Fruit fly (Drosophila melanogaster): ENCODE results near the gene psidin.

psidin gene

DNA sequence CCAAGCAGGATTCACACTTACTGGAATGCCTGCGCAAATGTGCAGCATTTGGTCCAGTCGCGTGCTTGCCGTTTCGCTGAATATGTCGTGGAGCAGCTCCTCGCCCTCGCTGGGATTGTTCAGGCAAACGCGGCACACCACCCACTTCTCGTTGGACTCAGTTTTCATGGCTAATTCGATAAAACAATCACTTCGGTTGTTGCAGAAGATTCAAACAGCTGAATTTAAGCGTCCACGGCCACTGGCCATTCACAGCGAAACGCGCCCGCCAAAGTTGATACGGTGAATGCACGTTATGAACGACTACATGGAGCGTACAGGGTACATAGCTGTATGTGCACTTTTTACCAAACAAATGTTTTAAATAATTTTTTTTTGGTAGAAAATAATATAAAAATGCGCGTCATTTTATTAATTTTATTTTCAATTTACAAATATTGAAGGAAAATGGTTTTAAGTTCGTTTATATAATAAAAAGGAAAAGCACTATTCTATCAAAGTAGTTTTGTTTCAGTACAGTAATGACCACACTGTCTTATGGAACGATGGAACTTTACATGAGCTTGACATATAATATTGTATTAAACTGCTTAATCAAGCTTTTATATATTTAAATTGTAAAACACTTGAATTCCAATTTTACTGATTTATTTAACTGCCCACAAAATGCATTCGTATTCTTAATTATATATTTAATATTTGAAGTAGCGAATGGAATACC is 9.7 kb downstream of the psidin start, which contains the start of gene trem (continued):
- TF ChIP-seq CG8765 (GFP tag; IDR thresholded peaks at IDR 0.05) (peak; percentile 61), bab2 (GFP tag; optimal IDR thresholded peaks at IDR 0.05) (peak; percentile 1), Sox100B (GFP tag; optimal IDR thresholded peaks at IDR 0.05) (no peak), GATAe (GFP tag; conservative IDR thresholded peaks at IDR 0.05) (peak; percentile 59; the same call in 1 of the 2 replicates), CG34224 (GFP tag; IDR thresholded peaks at IDR 0.05; ENCODE audit: partially characterized antibody) (no peak), CG7745 (tag; optimal IDR thresholded peaks at IDR 0.05) (no peak), eve (GFP tag; optimal IDR thresholded peaks at IDR 0.05) (no peak), Aef1 (GFP tag; IDR thresholded peaks at IDR 0.05) (peak; percentile 60; the same call in 2 of the 3 replicates), Nf-YA (GFP tag; IDR thresholded peaks at IDR 0.05) (no peak), CG17568 (GFP tag; optimal IDR thresholded peaks at IDR 0.05) (no peak), trh (GFP tag; optimal IDR thresholded peaks at IDR 0.05) (peak; percentile 26), CG17361 (GFP tag; IDR thresholded peaks at IDR 0.05) (peak; percentile 95), esg (GFP tag; conservative IDR thresholded peaks at IDR 0.05) (peak; percentile 50; the same call in 1 of the 2 replicates), dm (GFP tag; optimal IDR thresholded peaks at IDR 0.05) (no peak), gem (tag; optimal IDR thresholded peaks at IDR 0.05) (peak; percentile 83), CG1024 (GFP tag; IDR thresholded peaks at IDR 0.05) (peak; percentile 49; the same call in 1 of the 2 replicates), CG2889 (GFP tag; IDR thresholded peaks at IDR 0.05) (no peak), CrebB (tag; optimal IDR thresholded peaks at IDR 0.05) (no peak), CG4328 (GFP tag; optimal IDR thresholded peaks at IDR 0.05) (peak; percentile 71), ERR (GFP tag; optimal IDR thresholded peaks at IDR 0.05) (no peak), corto (GFP tag; optimal IDR thresholded peaks at IDR 0.05) (no peak), pros (GFP tag; optimal IDR thresholded peaks at IDR 0.05) (no peak), CG3163 (GFP tag; optimal IDR thresholded peaks at IDR 0.05) (no peak), Dll (GFP tag; IDR thresholded peaks at IDR 0.05; ENCODE audit: partially characterized antibody) (0 out of 4 replicates have a peak, but pooled peaks have one; percentile 2), zen (tag; optimal IDR thresholded peaks at IDR 0.05) (peak; percentile 76), Optix (GFP tag; IDR thresholded peaks at IDR 0.05) (no peak), Hr78 (GFP tag; optimal IDR thresholded peaks at IDR 0.05) (no peak), abd-A (tag; optimal IDR thresholded peaks at IDR 0.05) (no peak), CG5180 (GFP tag; optimal IDR thresholded peaks at IDR 0.05) (no peak), Hand (GFP tag; optimal IDR thresholded peaks at IDR 0.05) (no peak), CG7963 (GFP tag; IDR thresholded peaks at IDR 0.05; ENCODE audit: partially characterized antibody) (no peak), Hr3 (GFP tag; optimal IDR thresholded peaks at IDR 0.05) (peak; percentile 84), CG16813 (GFP tag; IDR thresholded peaks at IDR 0.05; ENCODE audit: partially characterized antibody) (no peak), zfh1 (GFP tag; IDR thresholded peaks at IDR 0.05) (peak; percentile 29; the same call in 1 of the 3 replicates), ewg (GFP tag; optimal IDR thresholded peaks at IDR 0.05) (peak; percentile 52), ems (GFP tag; optimal IDR thresholded peaks at IDR 0.05) (no peak), nerfin-2 (GFP tag; IDR thresholded peaks at IDR 0.05; ENCODE audit: partially characterized antibody) (no peak), MTF-1 (GFP tag; optimal IDR thresholded peaks at IDR 0.05; ENCODE audit: borderline replicate concordance) (no peak), CG18619 (GFP tag; optimal IDR thresholded peaks at IDR 0.05) (peak; percentile 71), ftz-f1 (GFP tag; optimal IDR thresholded peaks at IDR 0.05) (no peak), croc (GFP tag; conservative IDR thresholded peaks at IDR 0.05) (peak; percentile 46; the same call in 2 of the 3 replicates), Dad (GFP tag; optimal IDR thresholded peaks at IDR 0.05) (no peak), pan (optimal IDR thresholded peaks at IDR 0.05) (no peak), pan (GFP tag; optimal IDR thresholded peaks at IDR 0.05 in 1 of 2, IDR thresholded peaks at IDR 0.05 in 1 of 2) (peak in 1 of 2 experiments; percentile 69), Sox102F (GFP tag; optimal IDR thresholded peaks at IDR 0.05) (peak; percentile 64), ac (GFP tag; optimal IDR thresholded peaks at IDR 0.05) (no peak), Fer3 (tag; optimal IDR thresholded peaks at IDR 0.05) (peak; percentile 63), Fer2 (tag; optimal IDR thresholded peaks at IDR 0.05) (peak; percentile 67)

Data from whole organism, embryonic.